Worm (Caenorhabditis elegans): ENCODE measurements around the gene F14F9.8.

F14F9.8 gene

ce11 chrV:5113654-5114053 lies 16.5 kb upstream of the F14F9.8 start, which contains the start of gene C04F5.8:
C04F5.8 (minus strand) TSS chrV:5113754.
- TF ChIP-seq Y55F3AM.14 (GFP tag; optimal IDR thresholded peaks at IDR 0.05) (no peak), zag-1 (tag; optimal IDR thresholded peaks at IDR 0.05) (no peak), nhr-10 (tag; optimal IDR thresholded peaks at IDR 0.05) (no peak), lsy-2 (tag; optimal IDR thresholded peaks at IDR 0.05) (no peak), ztf-11 (tag; optimal IDR thresholded peaks at IDR 0.05) (no peak), nhr-237 (tag; optimal IDR thresholded peaks at IDR 0.05) (no peak), R02D3.7 (tag; optimal IDR thresholded peaks at IDR 0.05) (no peak), mdl-1 (tag; optimal IDR thresholded peaks at IDR 0.05) (no peak), nhr-21 (tag; optimal IDR thresholded peaks at IDR 0.05) (no peak)

- TF ChIP-seq sma-9 (GFP tag; optimal IDR thresholded peaks at IDR 0.05) (no peak), sma-9 (tag; optimal IDR thresholded peaks at IDR 0.05) (no peak), mab-5 (tag; optimal IDR thresholded peaks at IDR 0.05) (no peak), nhr-10 (tag; optimal IDR thresholded peaks at IDR 0.05) (no peak), C34F6.9 (tag; optimal IDR thresholded peaks at IDR 0.05) (no peak), lin-39 (tag; optimal IDR thresholded peaks at IDR 0.05) (no peak), mbf-1 (tag; optimal IDR thresholded peaks at IDR 0.05) (no peak), sem-4 (tag; optimal IDR thresholded peaks at IDR 0.05) (no peak), elt-1 (tag; optimal IDR thresholded peaks at IDR 0.05) (no peak), R02D3.7 (tag; optimal IDR thresholded peaks at IDR 0.05) (no peak), ceh-16 (tag; optimal IDR thresholded peaks at IDR 0.05) (no peak), nhr-11 (tag; optimal IDR thresholded peaks at IDR 0.05) (no peak), snpc-4 (tag; optimal IDR thresholded peaks at IDR 0.05) (no peak), nhr-6 (tag; optimal IDR thresholded peaks at IDR 0.05) (no peak), lin-11 (tag; optimal IDR thresholded peaks at IDR 0.05) (no peak), ztf-1 (GFP tag; conservative IDR thresholded peaks at IDR 0.05) (no peak), nhr-129 (tag; optimal IDR thresholded peaks at IDR 0.05) (no peak), blmp-1 (tag; optimal IDR thresholded peaks at IDR 0.05; ENCODE audit: insufficient read depth) (no peak), ztf-11 (tag; optimal IDR thresholded peaks at IDR 0.05) (no peak)
Measured at ce11 chrV:5119109-5119508, 11.0 kb upstream of the F14F9.8 start, which contains the start of gene C04F5.9. C04F5.9 (minus strand) TSS chrV:5119209.

DNA sequence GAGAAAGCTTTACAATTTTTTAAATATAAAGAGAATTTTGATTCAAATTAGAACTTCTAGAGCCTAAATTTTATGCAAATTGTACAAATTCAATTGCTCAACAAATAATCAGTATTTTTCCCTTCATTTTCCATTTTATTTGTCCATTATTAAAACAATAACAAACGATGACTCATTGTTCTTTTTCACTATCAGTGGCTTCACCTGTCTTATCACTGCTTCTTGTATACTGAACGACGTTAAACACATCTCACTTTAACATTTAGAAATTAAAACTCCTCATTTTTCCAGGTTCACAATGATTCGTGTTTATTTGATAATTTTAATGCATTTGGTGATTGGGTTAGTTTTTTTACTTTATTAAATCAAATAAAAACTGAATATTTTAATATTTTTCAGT lies 10.4 kb upstream of the F14F9.8 start, which contains the start of gene sid-1:
Gene sid-1, plus strand, starts transcription at position 292 of the 400 bp plus-strand sequence.
- TF ChIP-seq nhr-129 (tag; optimal IDR thresholded peaks at IDR 0.05) = no peak
- peak; percentile 80 for TF ChIP-seq fos-1 (tag; optimal IDR thresholded peaks at IDR 0.05)
- TF ChIP-seq ceh-82 (tag; optimal IDR thresholded peaks at IDR 0.05) = no peak
- TF ChIP-seq mab-5 (tag; optimal IDR thresholded peaks at IDR 0.05) = no peak

ce11 chrV:5126793-5127192 lies 3.3 kb upstream of the F14F9.8 start, which contains the start of gene F14F9.5:
F14F9.5 (plus strand) TSS chrV:5127093.
- TF ChIP-seq nhr-21 (tag; optimal IDR thresholded peaks at IDR 0.05) (no peak), peb-1 (tag; optimal IDR thresholded peaks at IDR 0.05) (no peak), lsy-2 (tag; optimal IDR thresholded peaks at IDR 0.05) (no peak), elt-3 (tag; optimal IDR thresholded peaks at IDR 0.05) (no peak), nhr-10 (tag; optimal IDR thresholded peaks at IDR 0.05) (no peak), alr-1 (tag; optimal IDR thresholded peaks at IDR 0.05) (no peak), ceh-82 (tag; optimal IDR thresholded peaks at IDR 0.05) (no peak), dmd-4 (tag; optimal IDR thresholded peaks at IDR 0.05) (no peak), lin-39 (tag; optimal IDR thresholded peaks at IDR 0.05) (no peak)

DNA sequence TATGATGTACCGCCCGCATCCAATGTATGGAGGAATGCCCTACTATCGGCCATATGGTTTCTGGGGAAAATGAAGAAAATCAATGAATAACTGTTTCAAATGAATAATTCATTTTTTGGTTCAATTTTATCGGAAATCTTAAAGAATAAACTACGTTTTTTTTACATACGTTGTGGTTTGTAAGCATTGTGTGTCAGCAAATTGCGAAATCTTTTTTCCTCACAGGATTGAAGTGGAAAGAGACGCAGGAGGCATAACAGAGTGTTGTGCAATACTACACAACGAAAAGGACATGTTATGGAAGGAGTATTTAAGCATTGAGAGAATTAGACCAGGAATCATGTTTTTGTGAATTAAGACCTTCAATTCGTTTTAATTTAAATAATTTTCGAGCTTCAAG lies 1.3 kb downstream of the F14F9.8 start:
- peak; percentile 83 for TF ChIP-seq unc-55 (GFP tag; optimal IDR thresholded peaks at IDR 0.05)
- peak; percentile 52 for TF ChIP-seq skn-1 (tag; optimal IDR thresholded peaks at IDR 0.05)
- TF ChIP-seq egl-27 (tag; optimal IDR thresholded peaks at IDR 0.05) = no peak
- no peak for TF ChIP-seq blmp-1 (tag; optimal IDR thresholded peaks at IDR 0.05; ENCODE audit: insufficient read depth)
- no peak for TF ChIP-seq nhr-23 (tag; optimal IDR thresholded peaks at IDR 0.05)
- TF ChIP-seq lin-39 (tag; optimal IDR thresholded peaks at IDR 0.05) = no peak
- no peak for TF ChIP-seq nhr-6 (tag; optimal IDR thresholded peaks at IDR 0.05)
- TF ChIP-seq unc-39 (tag; optimal IDR thresholded peaks at IDR 0.05) = no peak
- TF ChIP-seq C34F6.9 (tag; optimal IDR thresholded peaks at IDR 0.05) = peak; percentile 61
- TF ChIP-seq elt-1 (tag; optimal IDR thresholded peaks at IDR 0.05) = no peak
- no peak for TF ChIP-seq ceh-16 (tag; optimal IDR thresholded peaks at IDR 0.05)
- TF ChIP-seq ama-1 (optimal IDR thresholded peaks at IDR 0.05) = no peak
- no peak for TF ChIP-seq ztf-1 (GFP tag; conservative IDR thresholded peaks at IDR 0.05)
- no peak for TF ChIP-seq ceh-82 (tag; optimal IDR thresholded peaks at IDR 0.05)
- no peak for TF ChIP-seq gmeb-1 (tag; optimal IDR thresholded peaks at IDR 0.05)
- TF ChIP-seq snpc-4 (tag; optimal IDR thresholded peaks at IDR 0.05) = peak; percentile 18
- no peak for TF ChIP-seq Y55F3AM.14 (GFP tag; optimal IDR thresholded peaks at IDR 0.05)
- no peak for TF ChIP-seq nhr-11 (tag; optimal IDR thresholded peaks at IDR 0.05)
- no peak for TF ChIP-seq nhr-77 (tag; optimal IDR thresholded peaks at IDR 0.05)
- no peak for TF ChIP-seq sem-4 (tag; optimal IDR thresholded peaks at IDR 0.05)
- no peak for TF ChIP-seq ZK546.5 (tag; optimal IDR thresholded peaks at IDR 0.05)
- peak; percentile 68 for TF ChIP-seq fos-1 (tag; optimal IDR thresholded peaks at IDR 0.05)
- no peak for TF ChIP-seq peb-1 (tag; optimal IDR thresholded peaks at IDR 0.05)
- TF ChIP-seq lin-11 (tag; optimal IDR thresholded peaks at IDR 0.05) = no peak
- TF ChIP-seq alr-1 (tag; optimal IDR thresholded peaks at IDR 0.05) = no peak
- no peak for TF ChIP-seq mbf-1 (tag; optimal IDR thresholded peaks at IDR 0.05)
- peak in 1 of 2 experiments; percentile 23 for TF ChIP-seq lsy-2 (tag; optimal IDR thresholded peaks at IDR 0.05)
- TF ChIP-seq dmd-4 (tag; optimal IDR thresholded peaks at IDR 0.05) = no peak
- TF ChIP-seq nhr-10 (tag; optimal IDR thresholded peaks at IDR 0.05) = no peak
- TF ChIP-seq ztf-11 (tag; optimal IDR thresholded peaks at IDR 0.05) = no peak
- no peak for TF ChIP-seq F13H6.1 (tag; optimal IDR thresholded peaks at IDR 0.05)
- TF ChIP-seq mab-5 (tag; optimal IDR thresholded peaks at IDR 0.05) = no peak
- TF ChIP-seq nhr-25 (tag; optimal IDR thresholded peaks at IDR 0.05) = no peak
- TF ChIP-seq aly-2 (tag; optimal IDR thresholded peaks at IDR 0.05) = no peak

Data from whole organism, L2 larva.